Worm (Caenorhabditis elegans): ENCODE measurements around the gene drd-5.

DNA sequence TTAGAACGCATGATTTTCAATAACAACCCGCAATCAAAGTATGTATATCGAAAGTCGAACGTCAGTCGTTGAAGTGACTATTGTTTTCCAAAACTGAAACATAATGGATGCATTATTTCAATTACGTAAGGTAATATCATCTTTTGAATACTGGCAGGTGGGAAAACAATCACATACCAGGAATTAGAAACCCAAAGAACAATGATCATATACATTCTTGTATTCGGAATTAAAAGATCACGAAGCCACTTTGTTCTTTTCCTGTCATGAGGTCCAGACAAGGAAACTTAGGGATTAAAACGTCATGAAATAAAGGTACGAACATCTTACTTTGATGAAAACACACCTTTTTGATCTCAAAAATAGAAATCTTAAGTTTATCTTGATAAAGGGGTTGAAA lies 16.2 kb upstream of the drd-5 start:
- TF ChIP-seq W03F9.2 (tag; optimal IDR thresholded peaks at IDR 0.05) (no peak), him-1 (tag; optimal IDR thresholded peaks at IDR 0.05) (no peak), dao-5 (tag; optimal IDR thresholded peaks at IDR 0.05) (no peak)

Data from whole organism, L4/young adult.